Fruit fly (Drosophila melanogaster): ENCODE results near the gene CG5805.

DNA sequence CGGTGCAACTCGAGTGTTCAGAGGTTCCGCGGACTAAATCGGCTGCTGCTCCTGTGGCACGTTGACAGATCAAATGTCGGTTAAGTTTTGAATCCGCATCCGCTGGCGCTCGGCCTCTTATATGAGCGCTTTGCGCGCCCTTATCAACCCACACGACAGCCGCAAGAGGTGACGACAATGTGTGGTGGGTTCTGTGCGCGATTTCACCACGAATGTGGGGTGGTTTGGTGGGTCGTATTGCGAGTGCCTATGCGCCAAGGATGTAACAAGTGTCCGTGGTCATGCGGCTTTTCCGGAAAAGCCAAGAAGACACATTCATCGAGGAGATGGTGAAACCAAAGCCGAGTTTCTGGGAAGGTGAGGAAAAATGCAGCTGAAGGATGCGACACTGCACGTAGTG is 22.2 kb downstream of the CG5805 start, which contains the start of gene AstA:
- TF ChIP-seq CG33017 (tag; optimal IDR thresholded peaks at IDR 0.05) (no peak), Mnt (GFP tag; optimal IDR thresholded peaks at IDR 0.05) (no peak), CG5204 (GFP tag; optimal IDR thresholded peaks at IDR 0.05) (no peak), CG12768 (GFP tag; optimal IDR thresholded peaks at IDR 0.05) (no peak), kay (GFP tag; ENCODE audit: borderline replicate concordance) (no peak), Crg-1 (GFP tag; optimal IDR thresholded peaks at IDR 0.05) (no peak), Clk (GFP tag; optimal IDR thresholded peaks at IDR 0.05) (no peak), CG1620 (GFP tag; optimal IDR thresholded peaks at IDR 0.05) (no peak), cnc (optimal IDR thresholded peaks at IDR 0.05) (no peak), CG7045 (GFP tag; optimal IDR thresholded peaks at IDR 0.05) (no peak), toe (GFP tag; optimal IDR thresholded peaks at IDR 0.05) (no peak)
